Worm (Caenorhabditis elegans) whole organism, late embryonic: ENCODE data around the gene F18A12.7.

Source experiments
- ama-1 ChIP-seq: fragments of 150-350 bp; optimal IDR thresholded peaks from 2 replicates; lab custom pipeline; 2014
- elt-2 ChIP-seq: sonication (generic microtip); optimal IDR thresholded peaks from 2 replicates; lab custom pipeline; 2016; ENCODE audit warnings: missing genetic modification reagents, missing genetic modification characterization, missing compliant biosample characterization
- hlh-30 ChIP-seq: sonication (generic microtip); optimal IDR thresholded peaks from 2 replicates; lab custom pipeline; 2017; ENCODE audit warnings: antibody characterized with exemption, missing genetic modification characterization, missing compliant biosample characterization; ENCODE audit not compliant: insufficient read depth
- lim-6 ChIP-seq: sonication (generic microtip); optimal IDR thresholded peaks from 2 replicates; lab custom pipeline; 2016; ENCODE audit warnings: missing genetic modification characterization, missing compliant biosample characterization
- pag-3 ChIP-seq: sonication (generic microtip); optimal IDR thresholded peaks from 2 replicates; lab custom pipeline; 2016; ENCODE audit warnings: missing compliant biosample characterization, missing genetic modification characterization, borderline replicate concordance
- pha-4 ChIP-seq: fragments of 150-350 bp; optimal IDR thresholded peaks from 2 replicates; lab custom pipeline; 2018; ENCODE audit warnings: missing biosample characterization, missing genetic modification reagents, missing genetic modification characterization
- pqm-1 ChIP-seq: sonication (generic microtip); optimal IDR thresholded peaks from 2 replicates; lab custom pipeline; 2016; ENCODE audit warnings: missing genetic modification characterization, missing compliant biosample characterization
- sox-4 ChIP-seq: sonication (generic microtip); optimal IDR thresholded peaks from 2 replicates; lab custom pipeline; 2017; ENCODE audit warnings: mild to moderate bottlenecking, missing genetic modification characterization, inconsistent platforms, missing compliant biosample characterization

- TF ChIP-seq ama-1 (lab: Kevin White, UChicago) = no peak
- no peak for TF ChIP-seq lim-6
- no peak for TF ChIP-seq pag-3 (tag; lab: Kevin White, UChicago)
- no peak for TF ChIP-seq pqm-1 (tag; lab: Kevin White, UChicago)
- no peak for TF ChIP-seq sox-4
- no peak for TF ChIP-seq elt-2 (tag; lab: Kevin White, UChicago)
- no peak for TF ChIP-seq pha-4 (tag; lab: Kevin White, UChicago)
- TF ChIP-seq hlh-30 (tag; lab: Kevin White, UChicago) = no peak
Measured at ce11 chrII:3437393-3437792, 23.1 kb upstream of the F18A12.7 start.
